6 worm cellular contexts compared by ENCODE assay signal in genomic region chrIV:8040610-8041317, ce11.
TF ChIP-seq lines count a peak whose summit lies in the region.

No protein-coding gene starts in this region.

TF ChIP-seq in whole organism, L1 larva, 84 proteins besides CTCF, POLR2A, EP300 and RAD21 (continues in another document):
- TF ChIP-seq mdl-1 (tag; optimal IDR thresholded peaks at IDR 0.05; lab: Kevin White, UChicago) (no peak), fkh-10 (GFP tag; optimal IDR thresholded peaks at IDR 0.05; lab: Kevin White, UChicago) (peak; percentile 89), ceh-63 (GFP tag; optimal IDR thresholded peaks at IDR 0.05; lab: Kevin White, UChicago) (no peak), ceh-82 (tag; optimal IDR thresholded peaks at IDR 0.05; lab: Kevin White, UChicago) (peak in 1 of 3 experiments; percentile 31), dpl-1 (GFP tag; optimal IDR thresholded peaks at IDR 0.05; lab: Kevin White, UChicago) (peak in 1 of 3 experiments; percentile 14), unc-86 (tag; optimal IDR thresholded peaks at IDR 0.05; lab: Kevin White, UChicago) (peak; percentile 51), hlh-4 (tag; optimal IDR thresholded peaks at IDR 0.05; lab: Kevin White, UChicago) (no peak), unc-130 (tag; optimal IDR thresholded peaks at IDR 0.05; lab: Kevin White, UChicago) (no peak), nhr-47 (tag; optimal IDR thresholded peaks at IDR 0.05; lab: Kevin White, UChicago) (peak; percentile 25), lin-14 (GFP tag; optimal IDR thresholded peaks at IDR 0.05; lab: Kevin White, UChicago) (peak; percentile 92), skn-1 (tag; optimal IDR thresholded peaks at IDR 0.05; lab: Kevin White, UChicago) (no peak), nhr-85 (tag; lab: Kevin White, UChicago) (peak; percentile 71), isw-1 (GFP tag; IDR thresholded peaks at IDR 0.05; lab: Robert Waterston, UW) (peak; percentile 44), snu-23 (GFP tag; optimal IDR thresholded peaks at IDR 0.05; lab: Kevin White, UChicago) (peak; percentile 32), mef-2 (tag; optimal IDR thresholded peaks at IDR 0.05; lab: Kevin White, UChicago) (peak; percentile 23), ceh-88 (GFP tag; IDR thresholded peaks at IDR 0.05; lab: Robert Waterston, UW) (no peak)

TF ChIP-seq in whole organism, L2 larva, 48 proteins besides CTCF, POLR2A, EP300 and RAD21 (continues in another document):
- no peak for TF ChIP-seq sem-4 (tag; optimal IDR thresholded peaks at IDR 0.05; lab: Kevin White, UChicago)
- TF ChIP-seq lin-13 (GFP tag; optimal IDR thresholded peaks at IDR 0.05; lab: Kevin White, UChicago): peak; percentile 29
- no peak for TF ChIP-seq nhr-21 (tag; optimal IDR thresholded peaks at IDR 0.05; lab: Kevin White, UChicago)
- TF ChIP-seq unc-62 (GFP tag; optimal IDR thresholded peaks at IDR 0.05; lab: Kevin White, UChicago): no peak
- TF ChIP-seq sma-3 (GFP tag; optimal IDR thresholded peaks at IDR 0.05; lab: Kevin White, UChicago): no peak
- TF ChIP-seq unc-55 (GFP tag; optimal IDR thresholded peaks at IDR 0.05; lab: Kevin White, UChicago): peak; percentile 65
- TF ChIP-seq nhr-12 (tag; optimal IDR thresholded peaks at IDR 0.05; lab: Kevin White, UChicago): no peak
- TF ChIP-seq nhr-77 (tag; optimal IDR thresholded peaks at IDR 0.05; lab: Kevin White, UChicago): no peak
- TF ChIP-seq nhr-25 (tag; optimal IDR thresholded peaks at IDR 0.05; lab: Kevin White, UChicago): no peak
- TF ChIP-seq nhr-6 (tag; optimal IDR thresholded peaks at IDR 0.05; lab: Kevin White, UChicago): no peak
- TF ChIP-seq crh-2 (tag; optimal IDR thresholded peaks at IDR 0.05; lab: Kevin White, UChicago): peak; percentile 57
- no peak for TF ChIP-seq ztf-1 (GFP tag; conservative IDR thresholded peaks at IDR 0.05; lab: Robert Waterston, UW)
- no peak for TF ChIP-seq ztf-4 (tag; optimal IDR thresholded peaks at IDR 0.05; lab: Kevin White, UChicago)
- no peak for TF ChIP-seq fos-1 (tag; optimal IDR thresholded peaks at IDR 0.05; lab: Kevin White, UChicago)
- TF ChIP-seq nhr-10 (tag; optimal IDR thresholded peaks at IDR 0.05; lab: Kevin White, UChicago): no peak
- TF ChIP-seq F13H6.1 (tag; optimal IDR thresholded peaks at IDR 0.05; lab: Kevin White, UChicago): peak; percentile 55

TF ChIP-seq in whole organism, L3 larva, 47 proteins besides CTCF, POLR2A, EP300 and RAD21:
- TF ChIP-seq nhr-12 (tag; optimal IDR thresholded peaks at IDR 0.05; lab: Kevin White, UChicago) (no peak), elt-1 (tag; optimal IDR thresholded peaks at IDR 0.05; lab: Kevin White, UChicago) (peak; percentile 75), ama-1 (optimal IDR thresholded peaks at IDR 0.05; lab: Kevin White, UChicago) (no peak), nhr-28 (tag; optimal IDR thresholded peaks at IDR 0.05; lab: Kevin White, UChicago) (no peak), nfya-1 (tag; optimal IDR thresholded peaks at IDR 0.05; lab: Kevin White, UChicago; ENCODE audit: insufficient read depth) (peak; percentile 62), R02D3.7 (tag; optimal IDR thresholded peaks at IDR 0.05; lab: Kevin White, UChicago) (no peak), pqm-1 (tag; optimal IDR thresholded peaks at IDR 0.05; lab: Kevin White, UChicago) (no peak), egl-5 (tag; optimal IDR thresholded peaks at IDR 0.05; lab: Kevin White, UChicago) (peak; percentile 3), lin-15B (tag; optimal IDR thresholded peaks at IDR 0.05; lab: Kevin White, UChicago) (no peak), fkh-10 (GFP tag; optimal IDR thresholded peaks at IDR 0.05; lab: Kevin White, UChicago) (peak; percentile 95), nhr-43 (tag; optimal IDR thresholded peaks at IDR 0.05; lab: Kevin White, UChicago; ENCODE audit: poor library complexity, severe bottlenecking) (no peak), hmg-11 (tag; optimal IDR thresholded peaks at IDR 0.05; lab: Kevin White, UChicago) (peak; percentile 68), jun-1 (tag; optimal IDR thresholded peaks at IDR 0.05; lab: Kevin White, UChicago) (no peak)

TF ChIP-seq in whole organism, L4 larva, 104 proteins besides CTCF, POLR2A, EP300 and RAD21 (continues in another document):
- TF ChIP-seq aly-2 (tag; optimal IDR thresholded peaks at IDR 0.05; lab: Kevin White, UChicago) (no peak), mdl-1 (tag; optimal IDR thresholded peaks at IDR 0.05; lab: Kevin White, UChicago) (peak in 1 of 2 experiments; percentile 10), lir-3 (tag; optimal IDR thresholded peaks at IDR 0.05; lab: Kevin White, UChicago) (no peak), aha-1 (tag; lab: Kevin White, UChicago) (peak; percentile 80), mdt-29 (GFP tag; IDR thresholded peaks at IDR 0.05; lab: Robert Waterston, UW) (no peak), unc-62 (GFP tag; optimal IDR thresholded peaks at IDR 0.05 in 1 of 2; lab: Kevin White, UChicago) (peak in 1 of 2 experiments; percentile 92), unc-62 (tag; optimal IDR thresholded peaks at IDR 0.05; lab: Kevin White, UChicago) (no peak), nhr-102 (tag; optimal IDR thresholded peaks at IDR 0.05; lab: Kevin White, UChicago) (no peak), duxl-1 (tag; optimal IDR thresholded peaks at IDR 0.05; lab: Kevin White, UChicago; ENCODE audit: poor library complexity) (no peak), lsy-2 (tag; optimal IDR thresholded peaks at IDR 0.05; lab: Kevin White, UChicago) (peak in 1 of 2 experiments; percentile 26), Y48G9A.11 (GFP tag; IDR thresholded peaks at IDR 0.05; lab: Robert Waterston, UW) (no peak), snpc-1.2 (GFP tag; IDR thresholded peaks at IDR 0.05; lab: Robert Waterston, UW) (no peak), ceh-62 (tag; optimal IDR thresholded peaks at IDR 0.05; lab: Kevin White, UChicago) (no peak), nhr-237 (tag; optimal IDR thresholded peaks at IDR 0.05; lab: Kevin White, UChicago) (no peak), ctbp-1 (GFP tag; IDR thresholded peaks at IDR 0.05; lab: Robert Waterston, UW) (peak; percentile 71; the same call in 1 of the 2 replicates), Y5F2A.4 (GFP tag; optimal IDR thresholded peaks at IDR 0.05; lab: Kevin White, UChicago) (no peak), saeg-2 (GFP tag; IDR thresholded peaks at IDR 0.05; lab: Robert Waterston, UW) (no peak), dmd-6 (GFP tag; IDR thresholded peaks at IDR 0.05; lab: Robert Waterston, UW) (no peak)

TF ChIP-seq in whole organism, late embryonic, 69 proteins besides CTCF, POLR2A, EP300 and RAD21:
- TF ChIP-seq ceh-31 (tag; optimal IDR thresholded peaks at IDR 0.05; lab: Kevin White, UChicago): peak; percentile 31
- peak; percentile 75 for TF ChIP-seq ceh-34 (tag; optimal IDR thresholded peaks at IDR 0.05; lab: Kevin White, UChicago)
- peak; percentile 17 for TF ChIP-seq tbx-2 (tag; optimal IDR thresholded peaks at IDR 0.05; lab: Kevin White, UChicago)
- no peak for TF ChIP-seq nhr-11 (tag; optimal IDR thresholded peaks at IDR 0.05; lab: Kevin White, UChicago)
- TF ChIP-seq mec-3 (tag; optimal IDR thresholded peaks at IDR 0.05; lab: Kevin White, UChicago; ENCODE audit: borderline replicate concordance): no peak
- peak; percentile 89 for TF ChIP-seq unc-42 (tag; optimal IDR thresholded peaks at IDR 0.05; lab: Kevin White, UChicago)

TF ChIP-seq in whole organism, mixed stage, embryonic, 35 proteins besides CTCF, POLR2A, EP300 and RAD21:
- no peak for TF ChIP-seq nhr-28 (tag; optimal IDR thresholded peaks at IDR 0.05; lab: Kevin White, UChicago)
- TF ChIP-seq sem-2 (GFP tag; optimal IDR thresholded peaks at IDR 0.05; lab: Kevin White, UChicago): no peak
- no peak for TF ChIP-seq elt-1 (tag; optimal IDR thresholded peaks at IDR 0.05; lab: Kevin White, UChicago; ENCODE audit: borderline replicate concordance, insufficient read depth)
- TF ChIP-seq ces-1 (GFP tag; optimal IDR thresholded peaks at IDR 0.05; lab: Kevin White, UChicago): peak; percentile 84
- TF ChIP-seq lin-32 (GFP tag; optimal IDR thresholded peaks at IDR 0.05; lab: Kevin White, UChicago): no peak
- TF ChIP-seq unc-62 (GFP tag; optimal IDR thresholded peaks at IDR 0.05; lab: Kevin White, UChicago): no peak
- TF ChIP-seq elt-3 (tag; optimal IDR thresholded peaks at IDR 0.05; lab: Kevin White, UChicago): no peak
- TF ChIP-seq flh-1 (GFP tag; optimal IDR thresholded peaks at IDR 0.05; lab: Kevin White, UChicago): no peak
- no peak for TF ChIP-seq ceh-39 (tag; optimal IDR thresholded peaks at IDR 0.05; lab: Kevin White, UChicago)

Comparison
In these comparisons a context has a peak if more than half of its experiments do, and no peak if none do; other contexts are left out.
1. Of the 29 proteins assayed by ChIP-seq in both whole organism, L4 larva and whole organism, L1 larva: peak only in whole organism, L4 larva: aha-1 and mep-1; only in whole organism, L1 larva: snpc-4; in both: fkh-10; in neither: 20; mixed calls (peak in some experiments, not most) for 5.